Worm (Caenorhabditis elegans) whole organism, L3 larva: ENCODE results near the gene R160.6.
A peak's percentile ranks its signal among the peaks of the same experiment; 100 is the strongest.

Source experiments
- R02D3.7 ChIP-seq: fragments of 150-350 bp; optimal IDR thresholded peaks from 2 replicates; lab custom pipeline; 2014; ENCODE audit warnings: missing biosample characterization, missing genetic modification characterization
- aly-2 ChIP-seq: fragments of 150-350 bp; optimal IDR thresholded peaks from 2 replicates; lab custom pipeline; 2014; ENCODE audit warnings: missing biosample characterization, missing genetic modification characterization
- ama-1 ChIP-seq: fragments of 150-350 bp; optimal IDR thresholded peaks from 2 replicates; lab custom pipeline; 2018
- ceh-16 ChIP-seq: sonication (generic microtip); optimal IDR thresholded peaks from 2 replicates; lab custom pipeline; 2017; ENCODE audit warnings: missing biosample characterization, missing genetic modification characterization
- ceh-28 ChIP-seq: fragments of 150-350 bp; optimal IDR thresholded peaks from 2 replicates; lab custom pipeline; 2014; ENCODE audit warnings: missing biosample characterization, missing genetic modification reagents, missing genetic modification characterization
- ceh-82 ChIP-seq: fragments of 150-350 bp; optimal IDR thresholded peaks from 2 replicates; lab custom pipeline; 2014; ENCODE audit warnings: missing biosample characterization, missing genetic modification characterization
- ceh-9 ChIP-seq: sonication (generic microtip); optimal IDR thresholded peaks from 2 replicates; lab custom pipeline; 2018; ENCODE audit warnings: missing biosample characterization, missing genetic modification characterization
- egl-27 ChIP-seq: sonication (generic microtip); optimal IDR thresholded peaks from 4 replicates; lab custom pipeline; 2017; ENCODE audit warnings: missing biosample characterization, missing genetic modification reagents, missing genetic modification characterization
- elt-1 ChIP-seq: fragments of 150-350 bp; optimal IDR thresholded peaks from 2 replicates; lab custom pipeline; 2014; ENCODE audit warnings: missing biosample characterization, missing genetic modification characterization
- elt-3 ChIP-seq, 3 experiments: fragments of 150-350 bp in 1 of 3; sonication (generic microtip) in 2 of 3; optimal IDR thresholded peaks; 2 replicates in 2 of 3; 4 replicates in 1 of 3; lab custom pipeline; 2014 to 2017; ENCODE audit warnings: missing biosample characterization in 3 of 3, missing genetic modification characterization in 3 of 3
- fkh-10 ChIP-seq: sonication (generic microtip); optimal IDR thresholded peaks from 2 replicates; lab custom pipeline; 2017; ENCODE audit warnings: missing biosample characterization, missing genetic modification reagents, missing genetic modification characterization
- fkh-2 ChIP-seq: fragments of 150-350 bp; optimal IDR thresholded peaks from 2 replicates; lab custom pipeline; 2014; ENCODE audit warnings: missing biosample characterization, missing genetic modification reagents, missing genetic modification characterization
- fos-1 ChIP-seq: fragments of 150-350 bp; optimal IDR thresholded peaks from 2 replicates; lab custom pipeline; 2014; ENCODE audit warnings: missing biosample characterization, missing genetic modification characterization
- jun-1 ChIP-seq: fragments of 150-350 bp; optimal IDR thresholded peaks from 2 replicates; lab custom pipeline; 2014; ENCODE audit warnings: missing biosample characterization, missing genetic modification reagents, missing genetic modification characterization
- lin-15B ChIP-seq: fragments of 150-350 bp; optimal IDR thresholded peaks from 2 replicates; lab custom pipeline; 2014; ENCODE audit warnings: missing biosample characterization, missing genetic modification characterization
- lin-39 ChIP-seq: fragments of 150-350 bp; optimal IDR thresholded peaks from 2 replicates; lab custom pipeline; 2018; ENCODE audit warnings: missing biosample characterization, missing genetic modification reagents, missing genetic modification characterization
- lsy-12 ChIP-seq: sonication (generic microtip); optimal IDR thresholded peaks from 2 replicates; lab custom pipeline; 2016; ENCODE audit warnings: mild to moderate bottlenecking, missing genetic modification characterization, missing compliant biosample characterization
- mdl-1 ChIP-seq: fragments of 150-350 bp; optimal IDR thresholded peaks from 2 replicates; lab custom pipeline; 2014; ENCODE audit warnings: missing biosample characterization, missing genetic modification characterization
- mml-1 ChIP-seq: fragments of 150-350 bp; sonication (generic microtip); optimal IDR thresholded peaks from 3 replicates; lab custom pipeline; 2014; ENCODE audit warnings: missing biosample characterization, missing genetic modification characterization
- nfya-1 ChIP-seq: sonication (generic microtip); optimal IDR thresholded peaks from 2 replicates; lab custom pipeline; 2017; ENCODE audit warnings: missing genetic modification characterization, mild to moderate bottlenecking, missing compliant biosample characterization, antibody characterized with exemption, moderate library complexity; ENCODE audit not compliant: insufficient read depth
- nhr-12 ChIP-seq: fragments of 150-350 bp; optimal IDR thresholded peaks from 2 replicates; lab custom pipeline; 2014; ENCODE audit warnings: missing biosample characterization, missing genetic modification characterization
- nhr-23 ChIP-seq: fragments of 150-350 bp; optimal IDR thresholded peaks from 2 replicates; lab custom pipeline; 2014; ENCODE audit warnings: missing biosample characterization, missing genetic modification reagents, missing genetic modification characterization
- nhr-25 ChIP-seq: sonication (generic microtip); optimal IDR thresholded peaks from 2 replicates; lab custom pipeline; 2017; ENCODE audit warnings: missing biosample characterization, missing genetic modification characterization
- nhr-28 ChIP-seq: fragments of 150-350 bp; optimal IDR thresholded peaks from 2 replicates; lab custom pipeline; 2014; ENCODE audit warnings: missing biosample characterization, missing genetic modification characterization
- nhr-43 ChIP-seq: sonication (generic microtip); optimal IDR thresholded peaks from 2 replicates; lab custom pipeline; 2016; ENCODE audit warnings: mild to moderate bottlenecking, missing genetic modification characterization, missing compliant biosample characterization; ENCODE audit not compliant: poor library complexity, severe bottlenecking
- nhr-67 ChIP-seq: fragments of 150-350 bp; optimal IDR thresholded peaks from 2 replicates; lab custom pipeline; 2014; ENCODE audit warnings: missing biosample characterization, missing genetic modification characterization
- nhr-77 ChIP-seq: fragments of 150-350 bp; optimal IDR thresholded peaks from 2 replicates; lab custom pipeline; 2014; ENCODE audit warnings: missing biosample characterization, missing genetic modification characterization
- skn-1 ChIP-seq: fragments of 150-350 bp; optimal IDR thresholded peaks from 2 replicates; lab custom pipeline; 2014; ENCODE audit warnings: missing biosample characterization, missing genetic modification characterization
- snpc-4 ChIP-seq: fragments of 150-350 bp; optimal IDR thresholded peaks from 2 replicates; lab custom pipeline; 2014; ENCODE audit warnings: missing biosample characterization, missing genetic modification characterization
- unc-62 ChIP-seq: fragments of 150-350 bp; sonication (generic microtip); optimal IDR thresholded peaks from 4 replicates; lab custom pipeline; 2014; ENCODE audit warnings: missing biosample characterization, missing genetic modification reagents, missing genetic modification characterization
- zag-1 ChIP-seq: fragments of 150-350 bp; optimal IDR thresholded peaks from 2 replicates; lab custom pipeline; 2014; ENCODE audit warnings: missing biosample characterization, missing genetic modification characterization
- ztf-11 ChIP-seq: fragments of 150-350 bp; optimal IDR thresholded peaks from 2 replicates; lab custom pipeline; 2014; ENCODE audit warnings: missing biosample characterization, missing genetic modification characterization

The R160.6 gene

ce11 chrX:4386493-4386892 is 13.5 kb upstream of the R160.6 start:
- TF ChIP-seq nhr-25 (tag; lab: Kevin White, UChicago) (peak; percentile 21), ama-1 (lab: Kevin White, UChicago) (no peak)

DNA sequence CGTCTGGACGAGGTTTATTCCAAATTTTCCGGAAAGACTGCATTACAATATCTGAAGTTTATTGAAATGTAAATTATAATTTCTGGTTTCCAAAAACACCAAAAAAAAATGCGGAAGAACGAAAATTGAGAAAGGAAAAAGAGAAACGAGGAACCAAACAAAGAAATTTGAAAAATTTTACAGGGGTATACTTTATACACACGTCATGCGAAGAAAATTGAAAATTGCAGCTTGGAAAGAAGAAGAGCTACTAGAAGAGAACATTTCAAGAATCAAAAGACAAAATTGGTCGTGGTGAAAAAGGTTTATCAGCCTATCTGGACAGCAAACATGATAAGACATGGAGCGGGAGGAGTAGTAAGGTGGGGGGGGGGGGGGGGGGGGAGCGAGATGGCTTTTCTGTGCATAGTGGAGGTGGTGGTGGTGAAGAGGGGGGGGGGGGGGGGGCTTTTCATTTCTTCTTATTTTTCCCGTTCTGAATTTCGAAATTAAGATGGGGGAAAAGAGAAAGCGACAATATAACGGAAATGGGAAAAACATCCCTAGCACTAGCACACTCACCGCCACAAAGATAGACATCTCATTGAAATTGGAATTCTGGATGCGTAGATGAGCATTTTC is 10.4 kb upstream of the R160.6 start, which contains the start of gene lst-2:
TSS of gene lst-2 (minus strand) at position 51 of the 621 bp plus-strand sequence.
- TF ChIP-seq nhr-67 (tag; lab: Kevin White, UChicago): no peak
- no peak for TF ChIP-seq nhr-12 (tag; lab: Kevin White, UChicago)
- TF ChIP-seq lin-39: no peak

- TF ChIP-seq egl-27 (tag; lab: Kevin White, UChicago): no peak
- no peak for TF ChIP-seq R02D3.7 (tag; lab: Kevin White, UChicago)
- TF ChIP-seq nhr-43 (tag; lab: Kevin White, UChicago): no peak
- TF ChIP-seq ceh-9 (tag; lab: Kevin White, UChicago): no peak
- no peak for TF ChIP-seq lin-15B (tag; lab: Kevin White, UChicago)
- no peak for TF ChIP-seq ceh-82 (tag; lab: Kevin White, UChicago)
- TF ChIP-seq fkh-10: no peak
- TF ChIP-seq mml-1: no peak
- no peak for TF ChIP-seq nhr-12 (tag; lab: Kevin White, UChicago)
- no peak for TF ChIP-seq aly-2 (tag; lab: Kevin White, UChicago)
- TF ChIP-seq fkh-2 (tag; lab: Kevin White, UChicago): no peak
- TF ChIP-seq lsy-12 (tag; lab: Kevin White, UChicago): no peak
- TF ChIP-seq nhr-25 (tag; lab: Kevin White, UChicago): no peak
- no peak for TF ChIP-seq elt-1 (tag; lab: Kevin White, UChicago)
- TF ChIP-seq unc-62 (GFP tag; lab: Kevin White, UChicago): no peak
- TF ChIP-seq nhr-77 (tag; lab: Kevin White, UChicago): no peak
- no peak for TF ChIP-seq jun-1 (tag; lab: Kevin White, UChicago)
Observed at ce11 chrX:4377689-4378088, 4.7 kb upstream of the R160.6 start, which contains the start of gene R160.12. Gene R160.12 (minus strand): TSS chrX:4377789.

DNA sequence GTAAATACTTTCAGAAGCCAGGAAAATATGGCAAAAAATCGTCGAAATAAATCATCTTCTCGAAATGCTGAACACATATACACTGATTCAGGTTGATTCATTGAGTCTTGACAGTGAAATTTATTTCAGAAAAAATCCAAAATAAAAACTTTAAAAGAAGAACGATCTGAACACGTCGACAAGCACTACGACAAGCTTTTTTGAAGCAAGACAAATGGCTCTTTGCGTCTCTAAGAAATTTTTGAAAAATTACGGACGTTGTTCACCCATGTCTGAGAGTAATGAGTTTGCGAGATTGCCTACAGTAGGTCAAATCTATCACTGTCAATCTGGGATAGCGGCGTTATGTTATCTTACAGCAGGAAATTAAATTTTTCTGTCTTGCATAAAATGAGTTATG is 3.8 kb upstream of the R160.6 start, which contains the start of gene R160.2:
TSS of gene R160.2 (minus strand) at position 101 of the 400 bp plus-strand sequence.
- TF ChIP-seq nhr-23 (no peak), mdl-1 (tag; lab: Kevin White, UChicago) (no peak), nfya-1 (tag; lab: Kevin White, UChicago) (no peak), nhr-28 (tag; lab: Kevin White, UChicago) (no peak)

DNA sequence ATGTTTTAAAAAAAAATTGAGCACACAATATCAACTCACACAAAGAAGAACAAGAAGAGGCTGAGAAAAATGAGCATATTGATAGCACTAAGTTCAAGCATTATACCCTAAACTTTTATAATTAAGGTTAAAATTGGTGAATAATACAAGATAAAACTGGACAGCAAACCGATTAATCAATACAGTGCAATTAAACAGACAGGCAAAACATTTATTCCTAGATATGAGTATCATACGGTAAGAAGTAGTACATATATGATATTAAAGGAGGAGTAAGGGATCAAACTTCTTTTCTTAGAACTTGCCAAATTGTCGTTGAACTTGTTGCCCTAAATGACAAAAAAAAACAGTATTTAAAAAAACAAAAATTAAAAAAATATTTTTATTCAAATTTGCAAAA is 1.0 kb downstream of the R160.6 start, which contains the start of gene R160.14:
TSS of gene R160.14 (minus strand) at position 101 of the 400 bp plus-strand sequence.
- no peak for TF ChIP-seq lin-39
- no peak for TF ChIP-seq ceh-16 (tag; lab: Kevin White, UChicago)
- TF ChIP-seq fkh-2 (tag; lab: Kevin White, UChicago): no peak
- TF ChIP-seq nhr-28 (tag; lab: Kevin White, UChicago): no peak
- TF ChIP-seq snpc-4 (tag; lab: Kevin White, UChicago): no peak
- TF ChIP-seq ceh-9 (tag; lab: Kevin White, UChicago): no peak
- TF ChIP-seq aly-2 (tag; lab: Kevin White, UChicago): no peak

- TF ChIP-seq ceh-28 (tag; lab: Kevin White, UChicago): no peak
- TF ChIP-seq fos-1 (tag; lab: Kevin White, UChicago): no peak
- TF ChIP-seq zag-1 (tag; lab: Kevin White, UChicago): no peak
- TF ChIP-seq ztf-11 (tag; lab: Kevin White, UChicago): no peak
- no peak for TF ChIP-seq nhr-25 (tag; lab: Kevin White, UChicago)
- no peak for TF ChIP-seq aly-2 (tag; lab: Kevin White, UChicago)
- TF ChIP-seq skn-1: no peak
- no peak for TF ChIP-seq mdl-1 (tag; lab: Kevin White, UChicago)
- TF ChIP-seq elt-3 (tag; optimal IDR thresholded peaks at IDR 0.05; lab: Kevin White, UChicago): no peak
- no peak for TF ChIP-seq nhr-43 (tag; lab: Kevin White, UChicago)
Observed at ce11 chrX:4371413-4371812, 1.6 kb downstream of the R160.6 start, which contains the start of gene R160.13. Gene R160.13 (minus strand): TSS chrX:4371513.
